Fruit fly (Drosophila melanogaster): ENCODE data around the gene CG13937.

CG13937 gene

DNA sequence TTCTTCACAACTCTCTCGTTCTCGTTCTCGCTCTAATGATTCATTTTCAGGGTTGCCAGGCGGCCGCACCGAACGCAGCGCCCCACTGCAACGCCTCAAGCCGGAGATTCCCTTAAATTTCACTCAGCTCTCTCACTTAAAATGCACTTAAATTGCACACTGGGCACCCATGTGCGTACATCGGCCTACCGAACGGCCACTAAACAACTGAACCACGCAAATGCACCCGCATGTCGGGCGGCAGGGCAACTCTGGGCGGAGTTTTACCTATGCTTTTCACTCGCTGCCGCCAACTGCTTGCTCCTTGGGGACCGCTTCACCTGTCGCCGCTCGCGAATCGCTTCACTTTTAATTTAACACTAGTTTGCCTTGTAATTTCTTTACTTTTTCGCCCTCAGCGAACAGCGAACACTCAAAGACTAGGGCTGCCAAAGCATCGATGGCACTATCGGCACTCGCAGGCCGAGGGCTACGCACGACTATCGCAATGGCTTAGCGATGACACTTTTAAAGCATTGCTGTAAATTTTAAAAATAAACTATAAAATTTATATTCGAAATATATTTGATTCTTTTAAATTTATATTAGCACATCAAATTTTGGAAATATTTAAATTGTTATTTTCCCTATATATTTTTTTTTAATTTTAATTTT is 20.9 kb downstream of the CG13937 start, which contains the start of gene Rap1 (continued):
- TF ChIP-seq danr (GFP tag; IDR thresholded peaks at IDR 0.05) = 0 out of 2 replicates have a peak, but pooled peaks have one; percentile 30
- TF ChIP-seq CG15269 (tag; optimal IDR thresholded peaks at IDR 0.05) = no peak
- peak; percentile 4 for TF ChIP-seq CG3407 (GFP tag; optimal IDR thresholded peaks at IDR 0.05)
- TF ChIP-seq CG11398 (GFP tag; optimal IDR thresholded peaks at IDR 0.05) = peak; percentile 12
- TF ChIP-seq ac (GFP tag; optimal IDR thresholded peaks at IDR 0.05) = no peak
- TF ChIP-seq Jarid2 (GFP tag; optimal IDR thresholded peaks at IDR 0.05) = no peak
- TF ChIP-seq Neu2 (GFP tag; optimal IDR thresholded peaks at IDR 0.05; ENCODE audit: borderline replicate concordance) = peak; percentile 20
- peak; percentile 59 for TF ChIP-seq ci (GFP tag; IDR thresholded peaks at IDR 0.05)
- peak; percentile 40 for TF ChIP-seq CG13894 (tag; optimal IDR thresholded peaks at IDR 0.05)
- TF ChIP-seq sob (GFP tag; IDR thresholded peaks at IDR 0.05) = peak; percentile 90
- no peak for TF ChIP-seq Kr (GFP tag; optimal IDR thresholded peaks at IDR 0.05)
- TF ChIP-seq pb (GFP tag; optimal IDR thresholded peaks at IDR 0.05) = peak; percentile 52
- TF ChIP-seq Awh (GFP tag; IDR thresholded peaks at IDR 0.05) = peak; percentile 44; the same call in 1 of the 2 replicates
- peak; percentile 61 for TF ChIP-seq CG18476 (GFP tag; optimal IDR thresholded peaks at IDR 0.05)
- TF ChIP-seq Atf-2 (GFP tag; optimal IDR thresholded peaks at IDR 0.05) = peak; percentile 39
- peak; percentile 83 for TF ChIP-seq CG30403 (GFP tag; optimal IDR thresholded peaks at IDR 0.05)
- TF ChIP-seq CG1647 (GFP tag; optimal IDR thresholded peaks at IDR 0.05) = peak; percentile 63
- peak; percentile 80 for TF ChIP-seq klu (GFP tag; IDR thresholded peaks at IDR 0.05)
- TF ChIP-seq CG17186 (GFP tag; optimal IDR thresholded peaks at IDR 0.05) = peak; percentile 69
- 0 out of 2 replicates have a peak, but pooled peaks have one; percentile 25 for TF ChIP-seq CG10321 (GFP tag; IDR thresholded peaks at IDR 0.05)
- TF ChIP-seq ase (GFP tag; IDR thresholded peaks at IDR 0.05) = peak; percentile 62; the same call in 2 of the 3 replicates
- peak; percentile 58 for TF ChIP-seq CG10959 (GFP tag; IDR thresholded peaks at IDR 0.05)
- TF ChIP-seq Mad (GFP tag; optimal IDR thresholded peaks at IDR 0.05) = peak; percentile 2
- TF ChIP-seq Camta (GFP tag; optimal IDR thresholded peaks at IDR 0.05) = peak; percentile 50
- TF ChIP-seq Aef1 (GFP tag; IDR thresholded peaks at IDR 0.05) = peak; percentile 74
- peak; percentile 93 for TF ChIP-seq slbo (GFP tag; IDR thresholded peaks at IDR 0.05)
- TF ChIP-seq CG6654 (GFP tag; optimal IDR thresholded peaks at IDR 0.05) = peak; percentile 14
- TF ChIP-seq wek (GFP tag; optimal IDR thresholded peaks at IDR 0.05) = no peak
- TF ChIP-seq CG1792 (GFP tag; optimal IDR thresholded peaks at IDR 0.05) = peak; percentile 44
- TF ChIP-seq CG17328 (GFP tag; IDR thresholded peaks at IDR 0.05) = peak; percentile 54
- TF ChIP-seq oc (tag; optimal IDR thresholded peaks at IDR 0.05) = no peak
- TF ChIP-seq trh (GFP tag; optimal IDR thresholded peaks at IDR 0.05) = peak; percentile 22
- TF ChIP-seq Pdp1 (GFP tag; optimal IDR thresholded peaks at IDR 0.05) = peak; percentile 52 to 64
- TF ChIP-seq cwo (GFP tag; optimal IDR thresholded peaks at IDR 0.05) = peak; percentile 6
- TF ChIP-seq nom (GFP tag; optimal IDR thresholded peaks at IDR 0.05) = no peak
- TF ChIP-seq fd64A (GFP tag; optimal IDR thresholded peaks at IDR 0.05) = no peak
- TF ChIP-seq CG12219 (GFP tag; optimal IDR thresholded peaks at IDR 0.05) = no peak
- TF ChIP-seq Poxn (GFP tag; IDR thresholded peaks at IDR 0.05) = 0 out of 2 replicates have a peak, but pooled peaks have one; percentile 26
- peak; percentile 44; the same call in 1 of the 2 replicates for TF ChIP-seq Oaz (GFP tag; IDR thresholded peaks at IDR 0.05)
- TF ChIP-seq CG6254 (GFP tag; optimal IDR thresholded peaks at IDR 0.05) = peak; percentile 5
- TF ChIP-seq CG5245 (GFP tag; optimal IDR thresholded peaks at IDR 0.05) = peak; percentile 21
- peak; percentile 11 for TF ChIP-seq CG12071 (GFP tag; optimal IDR thresholded peaks at IDR 0.05)
- TF ChIP-seq CG17612 (GFP tag; IDR thresholded peaks at IDR 0.05) = peak; percentile 42; the same call in 1 of the 2 replicates
- peak; percentile 61 for TF ChIP-seq sisA (GFP tag; IDR thresholded peaks at IDR 0.05)
- peak; percentile 85 for TF ChIP-seq CG7963 (GFP tag; IDR thresholded peaks at IDR 0.05; ENCODE audit: partially characterized antibody)
- peak; percentile 15 for TF ChIP-seq HmgZ (tag; optimal IDR thresholded peaks at IDR 0.05)
- TF ChIP-seq CG11723 (GFP tag; optimal IDR thresholded peaks at IDR 0.05) = peak; percentile 32
- TF ChIP-seq CG15601 (tag; optimal IDR thresholded peaks at IDR 0.05) = no peak
- no peak for TF ChIP-seq Hr78 (GFP tag; optimal IDR thresholded peaks at IDR 0.05)

All from whole organism, embryonic.